Fruit fly (Drosophila melanogaster): ENCODE data around the gene CG45078.

Gene CG45078

dm6 chr3R:10776047-10776659 is 1.0 kb downstream of the CG45078 start:
- TF ChIP-seq CG32006 (GFP tag; optimal IDR thresholded peaks at IDR 0.05) = no peak
- no peak for TF ChIP-seq eg (GFP tag; IDR thresholded peaks at IDR 0.05)
- TF ChIP-seq spab (GFP tag; optimal IDR thresholded peaks at IDR 0.05) = no peak
- TF ChIP-seq CG16779 (tag; optimal IDR thresholded peaks at IDR 0.05) = no peak
- no peak for TF ChIP-seq ss (GFP tag; optimal IDR thresholded peaks at IDR 0.05)
- no peak for TF ChIP-seq cyc (GFP tag; optimal IDR thresholded peaks at IDR 0.05)
- no peak for TF ChIP-seq CG9139 (GFP tag; optimal IDR thresholded peaks at IDR 0.05)
- TF ChIP-seq acj6 (GFP tag; optimal IDR thresholded peaks at IDR 0.05) = no peak

DNA sequence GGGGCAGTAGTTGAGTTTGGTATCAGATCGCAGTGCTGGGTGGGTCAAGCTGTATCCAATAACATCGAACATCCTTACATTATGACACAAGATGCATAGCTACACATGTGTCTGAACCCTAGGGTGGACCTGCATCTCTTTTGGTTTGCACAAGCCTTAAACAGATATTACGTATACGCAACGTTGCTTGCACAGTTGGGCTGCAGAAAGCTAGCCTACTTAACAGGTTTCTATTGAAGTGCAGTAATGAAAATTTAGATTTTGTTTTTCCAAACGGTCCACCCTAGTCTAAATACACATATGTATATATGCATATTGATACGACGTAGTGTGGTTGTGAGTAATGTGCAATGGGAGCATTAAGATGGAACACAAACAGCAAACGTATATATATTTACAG is 1.9 kb downstream of the CG45078 start:
- peak; percentile 12 for TF ChIP-seq lz (GFP tag; optimal IDR thresholded peaks at IDR 0.05)
- no peak for TF ChIP-seq Eip93F (GFP tag; optimal IDR thresholded peaks at IDR 0.05)
- peak; percentile 9 for TF ChIP-seq Lpt (GFP tag; optimal IDR thresholded peaks at IDR 0.05)
- peak; percentile 34 for TF ChIP-seq Sox14 (GFP tag; optimal IDR thresholded peaks at IDR 0.05)
- TF ChIP-seq fd59A (GFP tag; optimal IDR thresholded peaks at IDR 0.05) = no peak
- TF ChIP-seq vri (GFP tag; optimal IDR thresholded peaks at IDR 0.05) = no peak
- TF ChIP-seq Eip75B (GFP tag; optimal IDR thresholded peaks at IDR 0.05) = peak; percentile 52
- no peak for TF ChIP-seq achi (GFP tag; optimal IDR thresholded peaks at IDR 0.05)
- no peak for TF ChIP-seq CG1621 (tag; optimal IDR thresholded peaks at IDR 0.05)
- TF ChIP-seq CG8119 (GFP tag; IDR thresholded peaks at IDR 0.05) = peak; percentile 56; the same call in 2 of the 3 replicates
- TF ChIP-seq pdm3 (GFP tag; optimal IDR thresholded peaks at IDR 0.05) = peak; percentile 40
- peak; percentile 26 for TF ChIP-seq cyc (GFP tag; optimal IDR thresholded peaks at IDR 0.05)
- TF ChIP-seq Hr38 (GFP tag; optimal IDR thresholded peaks at IDR 0.05) = no peak
- no peak for TF ChIP-seq Eip78C (GFP tag)
- TF ChIP-seq CG6808 (GFP tag; optimal IDR thresholded peaks at IDR 0.05) = no peak
- TF ChIP-seq eg (GFP tag; IDR thresholded peaks at IDR 0.05) = no peak; the same call in none of the 3 replicates
- no peak for TF ChIP-seq spab (GFP tag; optimal IDR thresholded peaks at IDR 0.05)
- no peak for TF ChIP-seq Sox15 (GFP tag; optimal IDR thresholded peaks at IDR 0.05)
- TF ChIP-seq net (GFP tag; optimal IDR thresholded peaks at IDR 0.05) = no peak
- TF ChIP-seq dac (GFP tag; optimal IDR thresholded peaks at IDR 0.05) = no peak
- no peak for TF ChIP-seq CG10669 (GFP tag; optimal IDR thresholded peaks at IDR 0.05)
- TF ChIP-seq svp (GFP tag) = no peak
- no peak for TF ChIP-seq CG9139 (GFP tag; optimal IDR thresholded peaks at IDR 0.05)
- no peak for TF ChIP-seq CG3032 (tag; optimal IDR thresholded peaks at IDR 0.05)
- TF ChIP-seq CG6163 (GFP tag; IDR thresholded peaks at IDR 0.05) = no peak
- no peak for TF ChIP-seq CG32006 (GFP tag; optimal IDR thresholded peaks at IDR 0.05)
- TF ChIP-seq Met (GFP tag; optimal IDR thresholded peaks at IDR 0.05) = no peak
- TF ChIP-seq CG16779 (tag; optimal IDR thresholded peaks at IDR 0.05) = no peak
- no peak for TF ChIP-seq CG10631 (GFP tag; optimal IDR thresholded peaks at IDR 0.05)
- TF ChIP-seq CG8632 (GFP tag; optimal IDR thresholded peaks at IDR 0.05) = no peak
- TF ChIP-seq Ets96B (tag; optimal IDR thresholded peaks at IDR 0.05) = no peak
- TF ChIP-seq CG15336 (GFP tag; IDR thresholded peaks at IDR 0.05) = peak; percentile 67
- TF ChIP-seq acj6 (GFP tag; optimal IDR thresholded peaks at IDR 0.05) = peak; percentile 26
- TF ChIP-seq OdsH (GFP tag; optimal IDR thresholded peaks at IDR 0.05) = no peak
- TF ChIP-seq salr (GFP tag; optimal IDR thresholded peaks at IDR 0.05) = no peak
- no peak for TF ChIP-seq CG3919 (GFP tag; optimal IDR thresholded peaks at IDR 0.05)
- TF ChIP-seq CG34406 (GFP tag; optimal IDR thresholded peaks at IDR 0.05) = no peak
- TF ChIP-seq Blimp-1 (GFP tag; optimal IDR thresholded peaks at IDR 0.05) = no peak
- TF ChIP-seq CG7368 (GFP tag; optimal IDR thresholded peaks at IDR 0.05) = no peak
- no peak for TF ChIP-seq CG11902 (GFP tag; optimal IDR thresholded peaks at IDR 0.05)
- TF ChIP-seq Gug (GFP tag; IDR thresholded peaks at IDR 0.05) = no peak
- TF ChIP-seq CG6276 (GFP tag; optimal IDR thresholded peaks at IDR 0.05) = no peak
- no peak for TF ChIP-seq Sox102F (GFP tag; optimal IDR thresholded peaks at IDR 0.05)
- TF ChIP-seq esn (GFP tag; optimal IDR thresholded peaks at IDR 0.05) = no peak
- TF ChIP-seq topi (GFP tag; optimal IDR thresholded peaks at IDR 0.05) = no peak
- peak; percentile 2 for TF ChIP-seq CG6792 (GFP tag; optimal IDR thresholded peaks at IDR 0.05)
- no peak for TF ChIP-seq CG4318 (GFP tag; optimal IDR thresholded peaks at IDR 0.05)
- no peak for TF ChIP-seq dsx (GFP tag; optimal IDR thresholded peaks at IDR 0.05; ENCODE audit: poor library complexity, severe bottlenecking)

All from whole organism, prepupa.